Fruit fly (Drosophila melanogaster) whole organism, adult: Measurements from ENCODE around the gene feo.

Experiments used
- CG11617 ChIP-seq: fragments of 200-800 bp; sonication (Bioruptor generic); optimal IDR thresholded peaks from 2 replicates; lab custom pipeline; 2017; ENCODE audit warnings: mild to moderate bottlenecking, missing biosample characterization, missing genetic modification reagents, missing genetic modification characterization
- CG12768 ChIP-seq: fragments of 200-800 bp; sonication (Bioruptor generic); optimal IDR thresholded peaks from 2 replicates; lab custom pipeline; 2017; ENCODE audit warnings: missing biosample characterization, missing genetic modification characterization, mild to moderate bottlenecking, moderate library complexity, missing genetic modification reagents
- CG14711 ChIP-seq: fragments of 200-800 bp; sonication (Bioruptor generic); optimal IDR thresholded peaks from 2 replicates; lab custom pipeline; 2018; ENCODE audit warnings: missing biosample characterization, mild to moderate bottlenecking, missing genetic modification characterization, moderate library complexity
- CG1620 ChIP-seq: fragments of 200-800 bp; sonication (Bioruptor generic); optimal IDR thresholded peaks from 2 replicates; lab custom pipeline; 2016; ENCODE audit warnings: missing biosample characterization, missing genetic modification characterization
- CG33017 ChIP-seq: fragments of 200-800 bp; sonication (Bioruptor generic); optimal IDR thresholded peaks from 2 replicates; lab custom pipeline; 2018; ENCODE audit warnings: missing biosample characterization, mild to moderate bottlenecking, missing genetic modification characterization, moderate library complexity
- CG5204 ChIP-seq: fragments of 200-800 bp; sonication (Bioruptor generic); optimal IDR thresholded peaks from 2 replicates; lab custom pipeline; 2016; ENCODE audit warnings: missing biosample characterization, missing genetic modification characterization
- CG7045 ChIP-seq: fragments of 200-800 bp; sonication (Bioruptor generic); optimal IDR thresholded peaks from 2 replicates; lab custom pipeline; 2017; ENCODE audit warnings: missing biosample characterization, mild to moderate bottlenecking, missing genetic modification characterization
- CG7101 ChIP-seq: fragments of 200-800 bp; sonication (Bioruptor generic); optimal IDR thresholded peaks from 2 replicates; lab custom pipeline; 2018; ENCODE audit warnings: missing biosample characterization, mild to moderate bottlenecking, missing genetic modification characterization, moderate library complexity
- Clk ChIP-seq: fragments of 200-800 bp; sonication (Bioruptor generic); optimal IDR thresholded peaks from 2 replicates; lab custom pipeline; 2017; ENCODE audit warnings: missing biosample characterization, missing genetic modification characterization
- Crg-1 ChIP-seq: fragments of 200-800 bp; sonication (Bioruptor generic); optimal IDR thresholded peaks from 2 replicates; lab custom pipeline; 2016; ENCODE audit warnings: missing biosample characterization, missing genetic modification characterization
- Hr96 ChIP-seq: fragments of 200-800 bp; sonication (Bioruptor generic); optimal IDR thresholded peaks from 2 replicates; lab custom pipeline; 2016; ENCODE audit warnings: missing biosample characterization, missing genetic modification characterization
- Mnt ChIP-seq: fragments of 200-800 bp; sonication (Bioruptor generic); optimal IDR thresholded peaks from 2 replicates; lab custom pipeline; 2016; ENCODE audit warnings: missing biosample characterization, mild to moderate bottlenecking, missing genetic modification characterization
- bab1 ChIP-seq: fragments of 200-800 bp; sonication (Bioruptor generic); optimal IDR thresholded peaks from 3 replicates; lab custom pipeline; 2019; ENCODE audit warnings: missing biosample characterization, mild to moderate bottlenecking, missing genetic modification characterization, moderate library complexity
- cic ChIP-seq: fragments of 200-800 bp; sonication (Bioruptor generic); optimal IDR thresholded peaks from 2 replicates; lab custom pipeline; 2017; ENCODE audit warnings: missing biosample characterization, mild to moderate bottlenecking, missing genetic modification characterization, moderate library complexity
- cnc ChIP-seq, 2 experiments: fragments of >200 bp; optimal IDR thresholded peaks; 2 replicates each; lab custom pipeline; 2017
- kay ChIP-seq: fragments of 200-800 bp; sonication (Bioruptor generic); peaks from one replicate; lab custom pipeline; 2016; ENCODE audit warnings: missing biosample characterization, missing genetic modification characterization, borderline replicate concordance
- ovo ChIP-seq: fragments of 200-800 bp; sonication (Bioruptor generic); optimal IDR thresholded peaks from 2 replicates; lab custom pipeline; 2016; ENCODE audit warnings: missing biosample characterization, missing genetic modification characterization
- pad ChIP-seq: fragments of 200-800 bp; sonication (Bioruptor generic); optimal IDR thresholded peaks from 3 replicates; lab custom pipeline; 2017; ENCODE audit warnings: missing biosample characterization, missing genetic modification characterization, mild to moderate bottlenecking, moderate library complexity, missing genetic modification reagents
- tj ChIP-seq: fragments of 200-800 bp; sonication (Bioruptor generic); optimal IDR thresholded peaks from 3 replicates; lab custom pipeline; 2017; ENCODE audit warnings: missing biosample characterization, mild to moderate bottlenecking, missing genetic modification characterization, moderate library complexity
- toe ChIP-seq: fragments of 200-800 bp; sonication (Bioruptor generic); optimal IDR thresholded peaks from 2 replicates; lab custom pipeline; 2016; ENCODE audit warnings: missing biosample characterization, missing genetic modification characterization

Gene feo

DNA sequence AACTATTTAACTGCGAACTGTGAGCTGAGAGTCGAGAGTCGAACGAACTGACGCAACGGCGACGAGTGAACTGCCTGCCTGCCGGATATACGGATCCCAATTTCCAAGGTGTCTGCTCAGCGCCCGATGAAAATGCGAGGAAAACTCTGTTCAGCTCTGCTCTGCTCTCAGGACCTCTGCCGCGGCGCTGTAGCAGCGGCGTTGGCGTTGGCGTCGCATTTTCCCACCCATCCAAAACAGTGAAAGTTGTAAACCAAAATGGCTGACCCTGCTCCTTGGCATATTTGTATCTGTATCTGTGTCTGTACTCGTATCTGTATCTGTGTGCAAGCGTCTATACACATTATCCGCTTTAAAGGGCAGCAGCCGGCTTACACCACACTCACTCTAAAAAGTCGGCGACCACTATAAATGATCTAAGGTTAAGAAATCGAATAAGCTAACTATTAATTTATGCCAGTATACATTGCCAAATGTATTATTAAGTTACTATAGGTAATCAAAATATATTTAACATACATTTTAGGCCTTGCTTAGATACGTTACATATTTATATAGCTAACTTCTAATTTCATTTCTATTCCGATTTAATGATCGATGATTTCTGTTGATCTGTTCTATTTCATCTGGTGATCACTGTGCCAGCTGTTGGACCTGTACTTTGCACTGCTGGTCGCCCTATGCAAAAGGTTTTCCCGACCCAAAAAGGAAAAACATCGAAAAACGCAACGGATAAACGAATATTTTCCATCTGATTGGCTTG is 31.8 kb downstream of the feo start:
- no peak for TF ChIP-seq Mnt (GFP tag; lab: Kevin White, UChicago)
- no peak for TF ChIP-seq CG7045 (GFP tag; lab: Kevin White, UChicago)
- TF ChIP-seq Crg-1 (GFP tag; lab: Kevin White, UChicago) = no peak
- TF ChIP-seq tj (GFP tag; lab: Kevin White, UChicago) = no peak
- TF ChIP-seq cnc (optimal IDR thresholded peaks at IDR 0.05; lab: Kevin White, UChicago) = no peak
- TF ChIP-seq kay (GFP tag; lab: Kevin White, UChicago) = no peak
- no peak for TF ChIP-seq toe (GFP tag; lab: Kevin White, UChicago)
- TF ChIP-seq CG12768 (GFP tag; lab: Kevin White, UChicago) = no peak
- no peak for TF ChIP-seq CG33017
- TF ChIP-seq Hr96 = no peak
- TF ChIP-seq CG11617 (GFP tag; lab: Kevin White, UChicago) = no peak
- no peak for TF ChIP-seq cic (GFP tag; lab: Kevin White, UChicago)
- no peak for TF ChIP-seq pad (GFP tag; lab: Kevin White, UChicago)
- TF ChIP-seq ovo (GFP tag; lab: Kevin White, UChicago) = no peak
- TF ChIP-seq Clk (GFP tag; lab: Kevin White, UChicago) = no peak
- no peak for TF ChIP-seq CG7101
- TF ChIP-seq CG1620 (GFP tag; lab: Kevin White, UChicago) = no peak
- no peak for TF ChIP-seq CG5204 (GFP tag; lab: Kevin White, UChicago)
- TF ChIP-seq CG14711 (tag; lab: Kevin White, UChicago) = no peak
- TF ChIP-seq bab1 = no peak

dm6 chrX:10822096-10822495 is 32.6 kb downstream of the feo start:
- TF ChIP-seq CG1620 (GFP tag; lab: Kevin White, UChicago) = no peak
- no peak for TF ChIP-seq CG5204 (GFP tag; lab: Kevin White, UChicago)
- TF ChIP-seq CG14711 (tag; lab: Kevin White, UChicago) = peak; percentile 27

DNA sequence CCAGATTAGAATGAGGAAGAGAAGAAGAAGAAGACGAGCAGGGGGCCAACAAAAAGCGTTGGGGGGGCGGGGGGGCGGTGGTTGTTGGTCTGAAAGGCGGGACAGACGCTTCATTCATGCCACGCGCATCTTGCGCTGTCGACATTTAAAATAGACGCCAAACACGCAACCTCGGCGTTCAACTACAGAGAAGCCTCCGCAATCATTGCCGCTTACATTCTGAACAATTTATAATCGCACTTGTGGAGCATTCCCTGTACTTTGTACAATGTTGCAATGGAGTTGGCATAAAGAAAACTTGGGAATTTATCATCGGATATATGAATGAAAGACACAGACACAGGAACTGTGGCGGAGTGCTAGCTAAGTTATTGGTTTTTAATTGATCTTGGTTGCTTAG is 33.9 kb downstream of the feo start:
- TF ChIP-seq CG12768 (GFP tag; lab: Kevin White, UChicago) (no peak), Hr96 (no peak), CG5204 (GFP tag; lab: Kevin White, UChicago) (no peak), CG1620 (GFP tag; lab: Kevin White, UChicago) (no peak), CG7101 (no peak)

- TF ChIP-seq ovo (GFP tag; lab: Kevin White, UChicago) (no peak), Clk (GFP tag; lab: Kevin White, UChicago) (no peak), pad (GFP tag; lab: Kevin White, UChicago) (no peak), cic (GFP tag; lab: Kevin White, UChicago) (no peak), CG33017 (no peak), CG11617 (GFP tag; lab: Kevin White, UChicago) (no peak), Crg-1 (GFP tag; lab: Kevin White, UChicago) (no peak), CG1620 (GFP tag; lab: Kevin White, UChicago) (no peak), Hr96 (no peak), bab1 (no peak), kay (GFP tag; lab: Kevin White, UChicago) (no peak), CG14711 (tag; lab: Kevin White, UChicago) (no peak), toe (GFP tag; lab: Kevin White, UChicago) (no peak), CG7101 (no peak), CG7045 (GFP tag; lab: Kevin White, UChicago) (no peak), cnc (optimal IDR thresholded peaks at IDR 0.05; lab: Kevin White, UChicago) (no peak), CG12768 (GFP tag; lab: Kevin White, UChicago) (no peak), CG5204 (GFP tag; lab: Kevin White, UChicago) (no peak)
Measured at dm6 chrX:10816856-10817255, 37.8 kb downstream of the feo start.

DNA sequence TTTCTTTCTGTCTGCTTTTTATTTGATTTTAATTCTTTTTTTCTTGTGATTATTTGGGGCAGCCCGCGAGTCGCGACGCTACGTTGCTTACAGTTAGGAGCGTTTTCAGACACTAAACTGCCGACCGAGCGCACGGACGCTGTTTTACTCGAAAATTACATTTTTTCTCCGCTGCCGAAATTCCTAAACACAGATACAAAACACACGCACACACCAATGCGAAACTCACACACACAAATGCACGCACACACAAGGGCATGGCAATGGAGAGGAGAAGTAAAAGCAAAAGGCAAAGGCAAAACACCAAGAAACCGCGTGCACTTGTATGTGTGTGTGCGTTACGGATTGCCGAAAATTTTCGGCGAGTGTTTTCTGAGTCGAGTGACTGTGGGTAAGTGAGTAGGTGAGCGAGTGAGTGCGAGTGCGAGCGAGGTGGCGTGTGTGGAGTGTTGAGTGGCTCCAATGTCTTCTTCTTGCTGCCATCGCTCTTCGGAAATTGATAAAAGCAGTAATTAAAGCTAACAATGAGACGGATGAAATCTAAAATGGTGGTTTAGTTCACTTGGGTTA is 39.1 kb downstream of the feo start:
- TF ChIP-seq tj (GFP tag; lab: Kevin White, UChicago) = peak; percentile 57
- TF ChIP-seq CG14711 (tag; lab: Kevin White, UChicago) = no peak
- peak; percentile 95 for TF ChIP-seq pad (GFP tag; lab: Kevin White, UChicago)
- TF ChIP-seq CG1620 (GFP tag; lab: Kevin White, UChicago) = no peak

DNA sequence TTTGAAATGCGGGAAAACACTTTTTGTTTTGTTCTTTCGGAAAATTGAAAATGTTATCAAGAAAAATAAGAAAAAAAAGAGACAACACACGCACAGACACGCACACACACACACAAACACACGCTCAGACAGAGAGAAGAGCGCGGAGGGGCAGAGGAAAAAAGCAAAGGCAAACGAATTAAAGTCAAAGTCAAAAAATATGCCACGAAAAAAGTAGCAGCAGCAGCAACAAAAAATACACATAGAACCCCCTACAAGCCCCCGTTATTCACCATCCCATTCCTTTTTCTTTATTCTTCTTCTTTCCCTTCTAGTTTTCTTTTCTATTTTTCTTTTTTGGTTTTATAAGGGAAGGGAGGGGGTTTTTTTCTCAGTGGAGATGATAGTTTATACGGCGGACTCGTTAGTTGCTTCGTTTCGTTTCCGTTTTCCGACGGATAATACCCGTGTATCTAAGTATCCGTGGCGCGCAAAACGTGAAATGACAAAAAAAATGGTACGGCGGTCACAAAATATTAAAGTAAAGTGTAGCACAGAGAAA is 39.8 kb downstream of the feo start:
- TF ChIP-seq Hr96 = no peak
- no peak for TF ChIP-seq CG7045 (GFP tag; lab: Kevin White, UChicago)
- TF ChIP-seq CG33017 = no peak
- TF ChIP-seq toe (GFP tag; lab: Kevin White, UChicago) = no peak
- no peak for TF ChIP-seq CG7101
- TF ChIP-seq Mnt (GFP tag; lab: Kevin White, UChicago) = no peak
- TF ChIP-seq CG14711 (tag; lab: Kevin White, UChicago) = no peak
- TF ChIP-seq CG11617 (GFP tag; lab: Kevin White, UChicago) = no peak
- TF ChIP-seq CG5204 (GFP tag; lab: Kevin White, UChicago) = no peak
- no peak for TF ChIP-seq tj (GFP tag; lab: Kevin White, UChicago)
- no peak for TF ChIP-seq bab1
- TF ChIP-seq CG1620 (GFP tag; lab: Kevin White, UChicago) = no peak
- TF ChIP-seq Clk (GFP tag; lab: Kevin White, UChicago) = no peak
- no peak for TF ChIP-seq CG12768 (GFP tag; lab: Kevin White, UChicago)
- no peak for TF ChIP-seq cic (GFP tag; lab: Kevin White, UChicago)
- TF ChIP-seq ovo (GFP tag; lab: Kevin White, UChicago) = no peak
- TF ChIP-seq Crg-1 (GFP tag; lab: Kevin White, UChicago) = no peak
- TF ChIP-seq kay (GFP tag; lab: Kevin White, UChicago) = no peak
- no peak for TF ChIP-seq pad (GFP tag; lab: Kevin White, UChicago)
